Worm (Caenorhabditis elegans): ENCODE data around the gene kcmf-1.

kcmf-1 gene

ce11 chrIII:7848173-7848572 is 19.0 kb downstream of the kcmf-1 start:
- no peak for TF ChIP-seq W03F9.2 (tag; optimal IDR thresholded peaks at IDR 0.05)
- no peak for TF ChIP-seq him-1 (tag; optimal IDR thresholded peaks at IDR 0.05)
- no peak for TF ChIP-seq dao-5 (tag; optimal IDR thresholded peaks at IDR 0.05)

- peak; percentile 99 for TF ChIP-seq him-1 (tag; optimal IDR thresholded peaks at IDR 0.05)
- peak; percentile 99 for TF ChIP-seq W03F9.2 (tag; optimal IDR thresholded peaks at IDR 0.05)
- TF ChIP-seq dao-5 (tag; optimal IDR thresholded peaks at IDR 0.05), result peak; percentile 79
These were observed 25.4 kb downstream of the kcmf-1 start, which contains the start of gene rpl-35 for ce11 chrIII:7854494-7855184. Gene rpl-35 (plus strand): TSS chrIII:7855134.

- no peak for TF ChIP-seq him-1 (tag; optimal IDR thresholded peaks at IDR 0.05)
- no peak for TF ChIP-seq W03F9.2 (tag; optimal IDR thresholded peaks at IDR 0.05)
- TF ChIP-seq dao-5 (tag; optimal IDR thresholded peaks at IDR 0.05), result no peak
These were observed 26.3 kb downstream of the kcmf-1 start for ce11 chrIII:7855468-7855867.

- TF ChIP-seq him-1 (tag; optimal IDR thresholded peaks at IDR 0.05), result no peak
- no peak for TF ChIP-seq W03F9.2 (tag; optimal IDR thresholded peaks at IDR 0.05)
- no peak for TF ChIP-seq dao-5 (tag; optimal IDR thresholded peaks at IDR 0.05)
These were observed 27.9 kb downstream of the kcmf-1 start, which contains the start of gene tag-307 for ce11 chrIII:7857142-7857541. Gene tag-307 (minus strand): TSS chrIII:7857242.

ce11 chrIII:7858407-7859029 is 29.3 kb downstream of the kcmf-1 start, which contains the start of the genes coq-5 and ufm-1:
Gene coq-5 (minus strand): TSS chrIII:7858457.
Gene ufm-1 (plus strand): TSS chrIII:7858979.
- peak; percentile 21 for TF ChIP-seq him-1 (tag; optimal IDR thresholded peaks at IDR 0.05)
- no peak for TF ChIP-seq dao-5 (tag; optimal IDR thresholded peaks at IDR 0.05)
- TF ChIP-seq W03F9.2 (tag; optimal IDR thresholded peaks at IDR 0.05), result no peak

- no peak for TF ChIP-seq W03F9.2 (tag; optimal IDR thresholded peaks at IDR 0.05)
- no peak for TF ChIP-seq dao-5 (tag; optimal IDR thresholded peaks at IDR 0.05)
- TF ChIP-seq him-1 (tag; optimal IDR thresholded peaks at IDR 0.05), result no peak
These were observed 30.1 kb downstream of the kcmf-1 start, which contains the start of gene tomm-7 for ce11 chrIII:7859313-7859712. Gene tomm-7 (plus strand): TSS chrIII:7859613.

ce11 chrIII:7860885-7861284 is 31.7 kb downstream of the kcmf-1 start, which contains the start of gene cuc-1:
Gene cuc-1 (minus strand): TSS chrIII:7860985.
- TF ChIP-seq W03F9.2 (tag; optimal IDR thresholded peaks at IDR 0.05) (no peak), him-1 (tag; optimal IDR thresholded peaks at IDR 0.05) (no peak), dao-5 (tag; optimal IDR thresholded peaks at IDR 0.05) (no peak)

- TF ChIP-seq W03F9.2 (tag; optimal IDR thresholded peaks at IDR 0.05) (no peak), him-1 (tag; optimal IDR thresholded peaks at IDR 0.05) (no peak), dao-5 (tag; optimal IDR thresholded peaks at IDR 0.05) (no peak)
These were observed 32.4 kb downstream of the kcmf-1 start, which contains the start of gene snr-5 for ce11 chrIII:7861535-7862120. Gene snr-5 (plus strand): TSS chrIII:7862070.

- no peak for TF ChIP-seq dao-5 (tag; optimal IDR thresholded peaks at IDR 0.05)
- no peak for TF ChIP-seq him-1 (tag; optimal IDR thresholded peaks at IDR 0.05)
- no peak for TF ChIP-seq W03F9.2 (tag; optimal IDR thresholded peaks at IDR 0.05)
These were observed 36.1 kb downstream of the kcmf-1 start, which contains the start of gene slc-17.3 for ce11 chrIII:7865238-7865761. Gene slc-17.3 (minus strand): TSS chrIII:7865288.

- TF ChIP-seq him-1 (tag; optimal IDR thresholded peaks at IDR 0.05) (no peak), dao-5 (tag; optimal IDR thresholded peaks at IDR 0.05) (no peak), W03F9.2 (tag; optimal IDR thresholded peaks at IDR 0.05) (no peak)
These were observed 37.0 kb downstream of the kcmf-1 start, which contains the start of gene cup-4 for ce11 chrIII:7866189-7866588. Gene cup-4 (plus strand): TSS chrIII:7866489.

- TF ChIP-seq dao-5 (tag; optimal IDR thresholded peaks at IDR 0.05), result no peak
- TF ChIP-seq W03F9.2 (tag; optimal IDR thresholded peaks at IDR 0.05), result no peak
- no peak for TF ChIP-seq him-1 (tag; optimal IDR thresholded peaks at IDR 0.05)
These were observed 43.6 kb downstream of the kcmf-1 start for ce11 chrIII:7872776-7873175.

- TF ChIP-seq dao-5 (tag; optimal IDR thresholded peaks at IDR 0.05), result no peak
- TF ChIP-seq him-1 (tag; optimal IDR thresholded peaks at IDR 0.05), result no peak
- no peak for TF ChIP-seq W03F9.2 (tag; optimal IDR thresholded peaks at IDR 0.05)
These were observed 44.3 kb downstream of the kcmf-1 start, which contains the start of gene tyr-1 for ce11 chrIII:7873481-7873880. Gene tyr-1 (plus strand): TSS chrIII:7873781.

ce11 chrIII:7877090-7877489 is 47.9 kb downstream of the kcmf-1 start:
- TF ChIP-seq dao-5 (tag; optimal IDR thresholded peaks at IDR 0.05) (no peak), W03F9.2 (tag; optimal IDR thresholded peaks at IDR 0.05) (no peak), him-1 (tag; optimal IDR thresholded peaks at IDR 0.05) (no peak)

All from whole organism, L4/young adult.